Fruit fly (Drosophila melanogaster): Measurements from ENCODE around the gene rsh.

The rsh gene

dm6 chrX:13127973-13128749, 139.7 kb downstream of the rsh start (continued):
- TF ChIP-seq kni (GFP tag; optimal IDR thresholded peaks at IDR 0.05) (peak; percentile 40), CG32772 (GFP tag; IDR thresholded peaks at IDR 0.05) (0 out of 2 replicates have a peak, but pooled peaks have one; percentile 20), CoRest (tag; optimal IDR thresholded peaks at IDR 0.05) (no peak), Lpt (GFP tag; optimal IDR thresholded peaks at IDR 0.05) (no peak), Mrtf (GFP tag; IDR thresholded peaks at IDR 0.05) (no peak), CG6813 (GFP tag; optimal IDR thresholded peaks at IDR 0.05) (no peak), NfI (GFP tag; optimal IDR thresholded peaks at IDR 0.05) (no peak), CG1233 (GFP tag; optimal IDR thresholded peaks at IDR 0.05) (no peak), CG33213 (GFP tag; optimal IDR thresholded peaks at IDR 0.05) (no peak), seq (GFP tag; IDR thresholded peaks at IDR 0.05) (no peak), Atf6 (GFP tag; IDR thresholded peaks at IDR 0.05) (no peak), CG2678 (tag; optimal IDR thresholded peaks at IDR 0.05) (no peak), CG17568 (GFP tag; optimal IDR thresholded peaks at IDR 0.05) (no peak), CG13894 (tag; optimal IDR thresholded peaks at IDR 0.05) (no peak), chif (GFP tag; optimal IDR thresholded peaks at IDR 0.05) (peak; percentile 23 to 51), oc (tag; optimal IDR thresholded peaks at IDR 0.05) (no peak), Myb (GFP tag; optimal IDR thresholded peaks at IDR 0.05) (no peak), CG12155 (GFP tag; optimal IDR thresholded peaks at IDR 0.05) (no peak), Ssrp (tag; optimal IDR thresholded peaks at IDR 0.05) (peak; percentile 24), nerfin-1 (tag; optimal IDR thresholded peaks at IDR 0.05) (no peak), sug (tag; optimal IDR thresholded peaks at IDR 0.05) (no peak), insv (GFP tag; optimal IDR thresholded peaks at IDR 0.05) (no peak), CG7556 (GFP tag; optimal IDR thresholded peaks at IDR 0.05) (no peak), ems (GFP tag; optimal IDR thresholded peaks at IDR 0.05) (no peak), HmgZ (tag; optimal IDR thresholded peaks at IDR 0.05) (no peak), Oli (tag; optimal IDR thresholded peaks at IDR 0.05) (peak; percentile 19), CG17186 (GFP tag; optimal IDR thresholded peaks at IDR 0.05) (no peak), Fer2 (tag; optimal IDR thresholded peaks at IDR 0.05) (no peak), CG8281 (tag; optimal IDR thresholded peaks at IDR 0.05) (no peak), gcm (GFP tag; optimal IDR thresholded peaks at IDR 0.05) (no peak), Xrp1 (GFP tag; IDR thresholded peaks at IDR 0.05) (peak; percentile 76), Mad (GFP tag; optimal IDR thresholded peaks at IDR 0.05) (no peak), Lhr (GFP tag; optimal IDR thresholded peaks at IDR 0.05) (no peak), CG10654 (GFP tag; optimal IDR thresholded peaks at IDR 0.05) (peak; percentile 3), psq (GFP tag; optimal IDR thresholded peaks at IDR 0.05) (no peak), Eip74EF (GFP tag; optimal IDR thresholded peaks at IDR 0.05) (peak in 1 of 2 experiments; percentile 15), sc (optimal IDR thresholded peaks at IDR 0.05) (no peak), sc (GFP tag; optimal IDR thresholded peaks at IDR 0.05) (no peak), ara (GFP tag; IDR thresholded peaks at IDR 0.05) (peak; percentile 44; the same call in 1 of the 2 replicates), YL-1 (GFP tag; optimal IDR thresholded peaks at IDR 0.05) (no peak), stc (GFP tag; IDR thresholded peaks at IDR 0.05) (0 out of 2 replicates have a peak, but pooled peaks have one; percentile 27), CG13424 (tag; optimal IDR thresholded peaks at IDR 0.05) (no peak), CG3838 (GFP tag; optimal IDR thresholded peaks at IDR 0.05) (no peak), CG8478 (optimal IDR thresholded peaks at IDR 0.05) (peak; percentile 88), CG11085 (GFP tag; IDR thresholded peaks at IDR 0.05) (no peak), pum (GFP tag; optimal IDR thresholded peaks at IDR 0.05) (peak; percentile 50), CG8944 (GFP tag; optimal IDR thresholded peaks at IDR 0.05) (peak; percentile 8), hkb (optimal IDR thresholded peaks at IDR 0.05) (no peak), hkb (GFP tag; IDR thresholded peaks at IDR 0.05) (0 out of 2 replicates have a peak, but pooled peaks have one; percentile 27), fd96Cb (tag; optimal IDR thresholded peaks at IDR 0.05) (peak; percentile 30)
